Worm (Caenorhabditis elegans): ENCODE data around the gene sco-1.

- no peak for TF ChIP-seq tab-1 (GFP tag; IDR thresholded peaks at IDR 0.05)
- TF ChIP-seq ztf-29 (GFP tag; IDR thresholded peaks at IDR 0.05), result no peak
Observed at ce11 chrII:4275637-4276252, 23.7 kb upstream of the sco-1 start, which contains the start of gene npr-42.

Measured in whole organism, midembryonic.